Worm (Caenorhabditis elegans) whole organism, young adult: ENCODE measurements around the gene M01H9.4.

Experiments
- F39B2.1 ChIP-seq: fragments of 200-800 bp; sonication (Bioruptor generic); IDR thresholded peaks from 2 replicates; pipeline ENCODE4 v1.3.6; 2022; ENCODE audit warnings: missing genetic modification reagents, missing genetic modification characterization, missing compliant biosample characterization
- F57A8.1 ChIP-seq: fragments of 200-800 bp; sonication (Bioruptor generic); optimal IDR thresholded peaks from 2 replicates; lab custom pipeline; 2018; ENCODE audit warnings: mild to moderate bottlenecking, missing genetic modification characterization, moderate library complexity, missing compliant biosample characterization
- K11D2.4 ChIP-seq: fragments of 200-800 bp; sonication (Bioruptor generic); IDR thresholded peaks from 2 replicates; pipeline ENCODE4 v1.3.6; 2022; ENCODE audit warnings: missing genetic modification reagents, missing genetic modification characterization, missing compliant biosample characterization
- K12H6.12 ChIP-seq: fragments of 200-800 bp; sonication (Bioruptor generic); optimal IDR thresholded peaks from 2 replicates; lab custom pipeline; 2018; ENCODE audit warnings: mild to moderate bottlenecking, missing genetic modification characterization, missing compliant biosample characterization
- Y53F4B.3 ChIP-seq: fragments of 200-800 bp; sonication (Bioruptor generic); IDR thresholded peaks from 2 replicates; pipeline ENCODE4 v1.3.6; 2022; ENCODE audit warnings: missing genetic modification reagents, missing genetic modification characterization, missing compliant biosample characterization
- aptf-2 ChIP-seq: fragments of 200-800 bp; sonication (Bioruptor generic); conservative IDR thresholded peaks from 2 replicates; pipeline ENCODE4 v1.3.6; 2022; ENCODE audit warnings: missing genetic modification reagents, missing genetic modification characterization, missing compliant biosample characterization
- attf-5 ChIP-seq: fragments of 200-800 bp; sonication (Bioruptor generic); optimal IDR thresholded peaks from 2 replicates; lab custom pipeline; 2018; ENCODE audit warnings: mild to moderate bottlenecking, missing genetic modification characterization, missing compliant biosample characterization
- attf-6 ChIP-seq: fragments of 200-800 bp; sonication (Bioruptor generic); IDR thresholded peaks from 2 replicates; pipeline ENCODE4 v1.3.6; 2022; ENCODE audit warnings: missing genetic modification reagents, missing genetic modification characterization, missing compliant biosample characterization
- chd-7 ChIP-seq: sonication (generic microtip); optimal IDR thresholded peaks from 2 replicates; lab custom pipeline; 2016; ENCODE audit warnings: mild to moderate bottlenecking, missing genetic modification characterization, moderate library complexity, missing compliant biosample characterization
- dox-1 ChIP-seq: fragments of 200-800 bp; sonication (Bioruptor generic); IDR thresholded peaks from 2 replicates; pipeline ENCODE4 v1.3.6; 2022; ENCODE audit warnings: missing genetic modification reagents, missing genetic modification characterization, missing compliant biosample characterization
- egl-44 ChIP-seq: fragments of 200-800 bp; sonication (Bioruptor generic); IDR thresholded peaks from 2 replicates; pipeline ENCODE4 v1.3.6; 2022; ENCODE audit warnings: missing genetic modification reagents, missing genetic modification characterization, missing compliant biosample characterization
- egrh-3 ChIP-seq: fragments of 200-800 bp; sonication (Bioruptor generic); IDR thresholded peaks from 2 replicates; pipeline ENCODE4 v1.3.6; 2022; ENCODE audit warnings: missing genetic modification reagents, missing genetic modification characterization, missing compliant biosample characterization
- gei-17 ChIP-seq: fragments of 200-800 bp; sonication (Bioruptor generic); optimal IDR thresholded peaks from 2 replicates; lab custom pipeline; 2018; ENCODE audit warnings: mild to moderate bottlenecking, missing genetic modification characterization, missing compliant biosample characterization
- hmg-1.2 ChIP-seq: fragments of 200-800 bp; sonication (Bioruptor generic); IDR thresholded peaks from 2 replicates; pipeline ENCODE4 v1.3.6; 2022; ENCODE audit warnings: missing genetic modification reagents, missing genetic modification characterization, missing compliant biosample characterization
- lin-40 ChIP-seq: sonication (generic microtip); optimal IDR thresholded peaks from 2 replicates; lab custom pipeline; 2016; ENCODE audit warnings: missing genetic modification characterization, mild to moderate bottlenecking, missing compliant biosample characterization, missing genotype, missing genetic modification reagents
- madf-10 ChIP-seq: sonication (generic microtip); optimal IDR thresholded peaks from 2 replicates; lab custom pipeline; 2016; ENCODE audit warnings: mild to moderate bottlenecking, missing genetic modification characterization, missing compliant biosample characterization
- mes-4 ChIP-seq: sonication (generic microtip); optimal IDR thresholded peaks from 2 replicates; lab custom pipeline; 2016; ENCODE audit warnings: missing genotype, missing genetic modification characterization, missing compliant biosample characterization
- nfyb-1 ChIP-seq: fragments of 200-800 bp; sonication (Bioruptor generic); IDR thresholded peaks from 2 replicates; pipeline ENCODE4 v1.3.6; 2022; ENCODE audit warnings: missing genetic modification reagents, missing genetic modification characterization, missing compliant biosample characterization
- nhr-80 ChIP-seq: sonication (generic microtip); optimal IDR thresholded peaks from 2 replicates; lab custom pipeline; 2016; ENCODE audit warnings: missing genetic modification characterization, missing compliant biosample characterization
- rcor-1 ChIP-seq: fragments of 200-800 bp; sonication (Bioruptor generic); IDR thresholded peaks from 2 replicates; pipeline ENCODE4 v1.3.6; 2022; ENCODE audit warnings: missing genetic modification reagents, missing genetic modification characterization, missing compliant biosample characterization
- sea-2 ChIP-seq: fragments of 200-800 bp; sonication (Bioruptor generic); IDR thresholded peaks from 2 replicates; pipeline ENCODE4 v1.3.6; 2022; ENCODE audit warnings: missing genetic modification characterization, missing compliant biosample characterization
- snpc-1.3 ChIP-seq: sonication (generic microtip); optimal IDR thresholded peaks from 2 replicates; lab custom pipeline; 2017; ENCODE audit warnings: missing genetic modification characterization, mild to moderate bottlenecking, missing compliant biosample characterization, antibody characterized with exemption, moderate library complexity, missing genotype, missing genetic modification reagents; ENCODE audit not compliant: insufficient read depth
- snpc-4 ChIP-seq, 5 experiments: fragments of 150-350 bp in 1 of 5; sonication (generic microtip) in 4 of 5; optimal IDR thresholded peaks; 2 replicates each; lab custom pipeline; 2014 to 2018; ENCODE audit warnings: missing genetic modification characterization in 5 of 5, missing biosample characterization in 3 of 5, antibody characterized with exemption in 2 of 5, mild to moderate bottlenecking in 2 of 5, missing compliant biosample characterization in 2 of 5, missing genotype in 2 of 5, moderate library complexity in 2 of 5, missing genetic modification reagents in 1 of 5
- tbx-9 ChIP-seq: sonication (generic microtip); optimal IDR thresholded peaks from 2 replicates; lab custom pipeline; 2016; ENCODE audit warnings: borderline replicate concordance, missing genetic modification characterization, inconsistent platforms, missing compliant biosample characterization
- unc-130 ChIP-seq: sonication (generic microtip); optimal IDR thresholded peaks from 2 replicates; lab custom pipeline; 2016; ENCODE audit warnings: missing genetic modification reagents, missing genetic modification characterization, missing compliant biosample characterization
- unc-62 ChIP-seq: fragments of 150-350 bp; optimal IDR thresholded peaks from 2 replicates; lab custom pipeline; 2014; ENCODE audit warnings: missing biosample characterization, missing genetic modification reagents, missing genetic modification characterization
- zfh-2 ChIP-seq: fragments of 200-800 bp; sonication (Bioruptor generic); conservative IDR thresholded peaks from 2 replicates; pipeline ENCODE4 v1.3.6; 2022; ENCODE audit warnings: missing genetic modification reagents, missing genetic modification characterization, missing compliant biosample characterization
- ztf-18 ChIP-seq: sonication (generic microtip); optimal IDR thresholded peaks from 2 replicates; lab custom pipeline; 2016; ENCODE audit warnings: missing genotype, mild to moderate bottlenecking, missing genetic modification characterization, missing compliant biosample characterization

The M01H9.4 gene

ce11 chrIV:4511259-4511890 lies 28.7 kb upstream of the M01H9.4 start, which contains the start of the genes rfth-1 and ZK180.8 (continued):
- TF ChIP-seq snpc-4 (GFP tag; optimal IDR thresholded peaks at IDR 0.05; lab: Kevin White, UChicago): no peak
- TF ChIP-seq snpc-4 (tag; optimal IDR thresholded peaks at IDR 0.05; lab: Kevin White, UChicago): no peak
- peak; percentile 47; the same call in 1 of the 2 replicates for TF ChIP-seq nfyb-1 (GFP tag; lab: Robert Waterston, UW)
- no peak for TF ChIP-seq sea-2 (GFP tag; lab: Robert Waterston, UW)
- no peak for TF ChIP-seq snpc-1.3 (tag; lab: Kevin White, UChicago)
- TF ChIP-seq ztf-18 (tag; lab: Kevin White, UChicago): no peak
- TF ChIP-seq F57A8.1 (GFP tag; lab: Kevin White, UChicago): no peak
- TF ChIP-seq K11D2.4 (GFP tag; lab: Robert Waterston, UW): no peak
- TF ChIP-seq attf-5: no peak
- TF ChIP-seq hmg-1.2 (GFP tag; lab: Robert Waterston, UW): peak; percentile 39
- no peak for TF ChIP-seq attf-6
- no peak for TF ChIP-seq aptf-2
- no peak for TF ChIP-seq rcor-1 (GFP tag; lab: Robert Waterston, UW)

- TF ChIP-seq dox-1 (GFP tag; lab: Robert Waterston, UW) (peak; percentile 10; the same call in 1 of the 2 replicates), zfh-2 (peak; percentile 50; the same call in 1 of the 2 replicates), attf-5 (no peak)
- TF ChIP-seq, all 124 proteins: peak for 2
Measured at ce11 chrIV:4506637-4507036, 23.9 kb upstream of the M01H9.4 start, which contains the start of gene gbb-2. Gene gbb-2 (minus strand): TSS chrIV:4506748.

ce11 chrIV:4505078-4505477 lies 22.4 kb upstream of the M01H9.4 start:
- TF ChIP-seq unc-130 (no peak), sea-2 (GFP tag; lab: Robert Waterston, UW) (no peak), egrh-3 (GFP tag; lab: Robert Waterston, UW) (no peak), hmg-1.2 (GFP tag; lab: Robert Waterston, UW) (no peak), unc-62 (no peak), madf-10 (tag; lab: Kevin White, UChicago) (no peak), nhr-80 (tag; lab: Kevin White, UChicago) (no peak), K12H6.12 (tag; lab: Kevin White, UChicago) (no peak), chd-7 (tag; lab: Kevin White, UChicago) (no peak)

- TF ChIP-seq lin-40 (tag; lab: Kevin White, UChicago) (no peak), zfh-2 (peak; percentile 76), egrh-3 (GFP tag; lab: Robert Waterston, UW) (peak; percentile 21; the same call in 1 of the 2 replicates)
Measured at ce11 chrIV:4490148-4490652, 7.5 kb upstream of the M01H9.4 start, which contains the start of gene ZK180.7. Gene ZK180.7 (plus strand): TSS chrIV:4490542.

ce11 chrIV:4486738-4487137 lies 4.0 kb upstream of the M01H9.4 start, which contains the start of gene trx-3:
Gene trx-3 (plus strand): TSS chrIV:4487028.
- no peak for TF ChIP-seq F39B2.1 (GFP tag; lab: Robert Waterston, UW)
- TF ChIP-seq nhr-80 (tag; lab: Kevin White, UChicago): peak; percentile 53
- TF ChIP-seq, all 124 proteins: peak for 1

ce11 chrIV:4484555-4484954 lies 1.8 kb upstream of the M01H9.4 start:
- no peak for TF ChIP-seq Y53F4B.3 (GFP tag; lab: Robert Waterston, UW)
- no peak for TF ChIP-seq mes-4 (tag; lab: Kevin White, UChicago)
- no peak for TF ChIP-seq egl-44
- no peak for TF ChIP-seq tbx-9 (tag; lab: Kevin White, UChicago)
- no peak for TF ChIP-seq gei-17 (GFP tag; lab: Kevin White, UChicago)
- TF ChIP-seq nhr-80 (tag; lab: Kevin White, UChicago): peak; percentile 57
- TF ChIP-seq, all 124 proteins: peak for 1
